Fruit fly (Drosophila melanogaster) whole organism, prepupa: ENCODE data around the gene CG11791.
A peak's percentile ranks its signal among the peaks of the same experiment; 100 is the strongest.

Experiments
- Blimp-1 ChIP-seq: fragments of 200-800 bp; sonication (Bioruptor generic); optimal IDR thresholded peaks from 3 replicates; lab custom pipeline; 2017; ENCODE audit warnings: missing biosample characterization, missing genetic modification characterization, mild to moderate bottlenecking, moderate library complexity, missing genetic modification reagents
- CG10669 ChIP-seq: fragments of 200-800 bp; sonication (Bioruptor generic); optimal IDR thresholded peaks from 3 replicates; lab custom pipeline; 2018; ENCODE audit warnings: missing biosample characterization, mild to moderate bottlenecking, missing genetic modification characterization, moderate library complexity
- CG11294 ChIP-seq: fragments of 200-800 bp; sonication (Bioruptor generic); IDR thresholded peaks from 2 replicates; pipeline ENCODE4 v1.3.6; 2022; ENCODE audit warnings: missing biosample characterization, missing genetic modification characterization
- CG11762 ChIP-seq: fragments of 200-800 bp; sonication (Bioruptor generic); optimal IDR thresholded peaks from 3 replicates; lab custom pipeline; 2016; ENCODE audit warnings: missing biosample characterization, missing genetic modification characterization; ENCODE audit not compliant: insufficient read depth
- CG11902 ChIP-seq: fragments of 200-800 bp; sonication (Bioruptor generic); optimal IDR thresholded peaks from 3 replicates; lab custom pipeline; 2016; ENCODE audit warnings: missing biosample characterization, missing genetic modification characterization
- CG15336 ChIP-seq: fragments of 200-800 bp; sonication (Bioruptor generic); IDR thresholded peaks from 2 replicates; pipeline ENCODE4 v1.3.6; 2022; ENCODE audit warnings: missing biosample characterization, missing genetic modification characterization
- CG1621 ChIP-seq: fragments of 200-800 bp; sonication (Bioruptor generic); optimal IDR thresholded peaks from 3 replicates; lab custom pipeline; 2018; ENCODE audit warnings: missing biosample characterization, mild to moderate bottlenecking, missing genetic modification characterization
- CG16779 ChIP-seq: fragments of 200-800 bp; sonication (Bioruptor generic); optimal IDR thresholded peaks from 3 replicates; lab custom pipeline; 2017; ENCODE audit warnings: missing biosample characterization, mild to moderate bottlenecking, missing genetic modification characterization
- CG3032 ChIP-seq: fragments of 200-800 bp; optimal IDR thresholded peaks from 2 replicates; lab custom pipeline; 2019; ENCODE audit warnings: missing biosample characterization, mild to moderate bottlenecking, missing genetic modification characterization, moderate library complexity
- CG31627 ChIP-seq: fragments of 200-800 bp; sonication (Bioruptor generic); optimal IDR thresholded peaks from 3 replicates; lab custom pipeline; 2016; ENCODE audit warnings: missing biosample characterization, missing genetic modification characterization
- CG32006 ChIP-seq: fragments of 200-800 bp; sonication (Bioruptor generic); optimal IDR thresholded peaks from 3 replicates; lab custom pipeline; 2017; ENCODE audit warnings: missing biosample characterization, mild to moderate bottlenecking, missing genetic modification characterization
- CG34406 ChIP-seq: fragments of 200-800 bp; sonication (Bioruptor generic); optimal IDR thresholded peaks from 3 replicates; lab custom pipeline; 2016; ENCODE audit warnings: missing biosample characterization, missing genetic modification characterization
- CG4318 ChIP-seq: fragments of 200-800 bp; sonication (Bioruptor generic); optimal IDR thresholded peaks from 3 replicates; lab custom pipeline; 2017; ENCODE audit warnings: missing biosample characterization, mild to moderate bottlenecking, missing genetic modification characterization
- CG6163 ChIP-seq: fragments of 200-800 bp; sonication (Bioruptor generic); IDR thresholded peaks from 3 replicates; pipeline ENCODE4 v1.3.6; 2022; ENCODE audit warnings: missing biosample characterization, missing genetic modification characterization
- CG6276 ChIP-seq: fragments of 200-800 bp; sonication (Bioruptor generic); optimal IDR thresholded peaks from 2 replicates; lab custom pipeline; 2017; ENCODE audit warnings: missing biosample characterization, mild to moderate bottlenecking, missing genetic modification characterization
- CG6792 ChIP-seq: fragments of 200-800 bp; sonication (Bioruptor generic); optimal IDR thresholded peaks from 3 replicates; lab custom pipeline; 2016; ENCODE audit warnings: missing biosample characterization, missing genetic modification characterization
- CG6854 ChIP-seq: fragments of 200-800 bp; sonication (Bioruptor generic); optimal IDR thresholded peaks from 2 replicates; lab custom pipeline; 2017; ENCODE audit warnings: missing biosample characterization, mild to moderate bottlenecking, missing genetic modification characterization
- CG7368 ChIP-seq: fragments of 200-800 bp; sonication (Bioruptor generic); optimal IDR thresholded peaks from 3 replicates; lab custom pipeline; 2016; ENCODE audit warnings: missing biosample characterization, missing genetic modification characterization
- CG8119 ChIP-seq: fragments of 200-800 bp; sonication (Bioruptor generic); IDR thresholded peaks from 3 replicates; pipeline ENCODE4 v1.3.6; 2022; ENCODE audit warnings: missing biosample characterization, missing genetic modification characterization
- CG8319 ChIP-seq: fragments of 200-800 bp; sonication (Bioruptor generic); optimal IDR thresholded peaks from 3 replicates; lab custom pipeline; 2016; ENCODE audit warnings: missing biosample characterization, missing genetic modification characterization
- CG9139 ChIP-seq: fragments of 200-800 bp; sonication (Bioruptor generic); optimal IDR thresholded peaks from 3 replicates; lab custom pipeline; 2017; ENCODE audit warnings: missing biosample characterization, mild to moderate bottlenecking, missing genetic modification characterization
- Eip75B ChIP-seq: fragments of 200-800 bp; sonication (Bioruptor generic); optimal IDR thresholded peaks from 3 replicates; lab custom pipeline; 2016; ENCODE audit warnings: missing biosample characterization, missing genetic modification characterization
- Eip78C ChIP-seq: fragments of 200-800 bp; sonication (Bioruptor generic); peaks from one replicate; lab custom pipeline; 2016; ENCODE audit warnings: missing biosample characterization, missing genetic modification characterization
- Eip93F ChIP-seq: fragments of 200-800 bp; sonication (Bioruptor generic); optimal IDR thresholded peaks from 2 replicates; lab custom pipeline; 2016; ENCODE audit warnings: missing biosample characterization, mild to moderate bottlenecking, missing genetic modification characterization
- Ets21C ChIP-seq: fragments of 200-800 bp; sonication (Bioruptor generic); optimal IDR thresholded peaks from 3 replicates; lab custom pipeline; 2016; ENCODE audit warnings: missing biosample characterization, missing genetic modification characterization
- Ets96B ChIP-seq: fragments of 200-800 bp; optimal IDR thresholded peaks from 2 replicates; lab custom pipeline; 2019; ENCODE audit warnings: missing biosample characterization, mild to moderate bottlenecking, missing genetic modification characterization, moderate library complexity
- Hr39 ChIP-seq: fragments of 200-800 bp; sonication (Bioruptor generic); optimal IDR thresholded peaks from 2 replicates; lab custom pipeline; 2016; ENCODE audit warnings: missing biosample characterization, missing genetic modification characterization
- Hr4 ChIP-seq: fragments of 200-800 bp; sonication (Bioruptor generic); optimal IDR thresholded peaks from 3 replicates; lab custom pipeline; 2016; ENCODE audit warnings: missing biosample characterization, missing genetic modification characterization
- Met ChIP-seq: fragments of 200-800 bp; sonication (Bioruptor generic); optimal IDR thresholded peaks from 3 replicates; lab custom pipeline; 2016; ENCODE audit warnings: missing biosample characterization, missing genetic modification characterization
- OdsH ChIP-seq: fragments of 200-800 bp; sonication (Bioruptor generic); optimal IDR thresholded peaks from 3 replicates; lab custom pipeline; 2016; ENCODE audit warnings: missing biosample characterization, missing genetic modification characterization
- Smox ChIP-seq: fragments of 200-800 bp; sonication (Bioruptor generic); optimal IDR thresholded peaks from 3 replicates; lab custom pipeline; 2016; ENCODE audit warnings: missing biosample characterization, missing genetic modification characterization
- Sox102F ChIP-seq: fragments of 200-800 bp; sonication (Bioruptor generic); optimal IDR thresholded peaks from 2 replicates; lab custom pipeline; 2016; ENCODE audit warnings: missing biosample characterization, mild to moderate bottlenecking, missing genetic modification characterization
- Sox14 ChIP-seq: fragments of 200-800 bp; sonication (Bioruptor generic); optimal IDR thresholded peaks from 3 replicates; lab custom pipeline; 2016; ENCODE audit warnings: missing biosample characterization, missing genetic modification characterization
- Sox15 ChIP-seq: fragments of 200-800 bp; sonication (Bioruptor generic); optimal IDR thresholded peaks from 3 replicates; lab custom pipeline; 2016; ENCODE audit warnings: missing biosample characterization, missing genetic modification characterization
- acj6 ChIP-seq: fragments of 200-800 bp; sonication (Bioruptor generic); optimal IDR thresholded peaks from 3 replicates; lab custom pipeline; 2016; ENCODE audit warnings: missing biosample characterization, missing genetic modification characterization
- cyc ChIP-seq: fragments of 200-800 bp; sonication (Bioruptor generic); optimal IDR thresholded peaks from 3 replicates; lab custom pipeline; 2016; ENCODE audit warnings: missing biosample characterization, missing genetic modification characterization
- dac ChIP-seq: fragments of 200-800 bp; sonication (Bioruptor generic); optimal IDR thresholded peaks from 2 replicates; lab custom pipeline; 2017; ENCODE audit warnings: missing biosample characterization, mild to moderate bottlenecking, missing genetic modification characterization
- dsx ChIP-seq: fragments of 200-800 bp; optimal IDR thresholded peaks from 3 replicates; lab custom pipeline; 2019; ENCODE audit warnings: missing biosample characterization, mild to moderate bottlenecking, missing genetic modification characterization, moderate library complexity; ENCODE audit not compliant: poor library complexity, severe bottlenecking
- eg ChIP-seq: fragments of 200-800 bp; sonication (Bioruptor generic); IDR thresholded peaks from 3 replicates; pipeline ENCODE4 v1.3.6; 2022; ENCODE audit warnings: missing biosample characterization, missing genetic modification characterization
- esn ChIP-seq: fragments of 200-800 bp; sonication (Bioruptor generic); optimal IDR thresholded peaks from 2 replicates; lab custom pipeline; 2016; ENCODE audit warnings: missing biosample characterization, mild to moderate bottlenecking, missing genetic modification characterization, moderate library complexity
- fd85E ChIP-seq: fragments of 200-800 bp; sonication (Bioruptor generic); optimal IDR thresholded peaks from 3 replicates; lab custom pipeline; 2016; ENCODE audit warnings: missing biosample characterization, missing genetic modification characterization
- fkh ChIP-seq: fragments of 200-800 bp; sonication (Bioruptor generic); optimal IDR thresholded peaks from 3 replicates; lab custom pipeline; 2017; ENCODE audit warnings: missing biosample characterization, mild to moderate bottlenecking, missing genetic modification characterization, moderate library complexity
- lz ChIP-seq: fragments of 200-800 bp; sonication (Bioruptor generic); optimal IDR thresholded peaks from 3 replicates; lab custom pipeline; 2016; ENCODE audit warnings: missing biosample characterization, missing genetic modification characterization
- net ChIP-seq: fragments of 200-800 bp; sonication (Bioruptor generic); optimal IDR thresholded peaks from 3 replicates; lab custom pipeline; 2016; ENCODE audit warnings: missing biosample characterization, missing genetic modification characterization
- pdm3 ChIP-seq: fragments of 200-800 bp; sonication (Bioruptor generic); optimal IDR thresholded peaks from 3 replicates; lab custom pipeline; 2016; ENCODE audit warnings: missing biosample characterization, missing genetic modification characterization
- salr ChIP-seq, 2 experiments: fragments of 200-800 bp; sonication (Bioruptor generic); optimal IDR thresholded peaks; 3 replicates each; lab custom pipeline; 2016 to 2018; ENCODE audit warnings: missing biosample characterization in 2 of 2, missing genetic modification characterization in 2 of 2, mild to moderate bottlenecking in 1 of 2
- spab ChIP-seq: fragments of 200-800 bp; sonication (Bioruptor generic); optimal IDR thresholded peaks from 2 replicates; lab custom pipeline; 2017; ENCODE audit warnings: missing biosample characterization, mild to moderate bottlenecking, missing genetic modification characterization, missing genetic modification reagents
- ss ChIP-seq, 2 experiments: fragments of 200-800 bp; sonication (Bioruptor generic); optimal IDR thresholded peaks; 2 replicates in 1 of 2; 3 replicates in 1 of 2; lab custom pipeline; 2017 to 2018; ENCODE audit warnings: mild to moderate bottlenecking in 2 of 2, missing biosample characterization in 2 of 2, missing genetic modification characterization in 2 of 2, moderate library complexity in 1 of 2
- svp ChIP-seq: fragments of 200-800 bp; sonication (Bioruptor generic); peaks from one replicate; lab custom pipeline; 2016; ENCODE audit warnings: missing biosample characterization, missing genetic modification characterization
- topi ChIP-seq: fragments of 200-800 bp; sonication (Bioruptor generic); optimal IDR thresholded peaks from 3 replicates; lab custom pipeline; 2016; ENCODE audit warnings: missing biosample characterization, missing genetic modification characterization
- vri ChIP-seq: fragments of 200-800 bp; sonication (Bioruptor generic); optimal IDR thresholded peaks from 3 replicates; lab custom pipeline; 2016; ENCODE audit warnings: missing biosample characterization, mild to moderate bottlenecking, missing genetic modification characterization

The CG11791 gene

dm6 chr3R:25024895-25025557 is 24.4 kb upstream of the CG11791 start, which contains the start of the genes EMC6 and Hr96:
EMC6 (minus strand) TSS chr3R:25025017.
Hr96 (plus strand) TSS chr3R:25025235.
- TF ChIP-seq cyc (GFP tag; lab: Kevin White, UChicago) (peak; percentile 94), CG8319 (peak; percentile 87), CG11762 (peak; percentile 87), pdm3 (GFP tag; lab: Kevin White, UChicago) (peak; percentile 95), svp (peak; percentile 98), eg (GFP tag; lab: Robert Waterston, UW) (peak; percentile 94), acj6 (GFP tag; lab: Kevin White, UChicago) (peak; percentile 94), CG10669 (peak; percentile 87), CG6854 (GFP tag; lab: Kevin White, UChicago) (peak; percentile 73), vri (no peak), CG4318 (GFP tag; lab: Kevin White, UChicago) (no peak), Eip78C (GFP tag; lab: Kevin White, UChicago) (peak; percentile 97), CG11294 (GFP tag; lab: Robert Waterston, UW) (peak; percentile 89), fd85E (peak; percentile 62), Hr39 (GFP tag; lab: Kevin White, UChicago) (peak; percentile 92), CG34406 (GFP tag; lab: Kevin White, UChicago) (peak; percentile 88), CG3032 (tag; lab: Kevin White, UChicago) (peak; percentile 90), CG6163 (GFP tag; lab: Robert Waterston, UW) (peak; percentile 96), Eip75B (peak; percentile 93), dsx (GFP tag; lab: Kevin White, UChicago) (peak; percentile 81), CG8119 (GFP tag; lab: Robert Waterston, UW) (peak; percentile 84), Sox102F (GFP tag; lab: Kevin White, UChicago) (peak; percentile 93), spab (GFP tag; lab: Kevin White, UChicago) (peak; percentile 75), Ets21C (GFP tag; lab: Kevin White, UChicago) (peak; percentile 90), Met (GFP tag; lab: Kevin White, UChicago) (peak; percentile 93), dac (GFP tag; lab: Kevin White, UChicago) (peak; percentile 77), Ets96B (tag; lab: Kevin White, UChicago) (peak; percentile 84), CG11902 (peak; percentile 85), CG16779 (tag; lab: Kevin White, UChicago) (peak; percentile 79), Blimp-1 (GFP tag; lab: Kevin White, UChicago) (peak; percentile 62), fkh (no peak), CG31627 (GFP tag; lab: Kevin White, UChicago) (peak; percentile 93), CG6276 (GFP tag; lab: Kevin White, UChicago) (no peak), CG1621 (tag; lab: Kevin White, UChicago) (peak; percentile 97), salr (GFP tag; optimal IDR thresholded peaks at IDR 0.05; lab: Kevin White, UChicago) (peak in 1 of 2 experiments; percentile 89), topi (GFP tag; lab: Kevin White, UChicago) (peak; percentile 91), esn (GFP tag; lab: Kevin White, UChicago) (peak; percentile 95), Eip93F (GFP tag; lab: Kevin White, UChicago) (peak; percentile 83), CG15336 (GFP tag; lab: Robert Waterston, UW) (peak; percentile 84), OdsH (GFP tag; lab: Kevin White, UChicago) (peak; percentile 94), CG32006 (GFP tag; lab: Kevin White, UChicago) (no peak), CG6792 (peak; percentile 88), CG9139 (no peak), Hr4 (peak; percentile 94), CG7368 (GFP tag; lab: Kevin White, UChicago) (peak; percentile 85), ss (GFP tag; optimal IDR thresholded peaks at IDR 0.05; lab: Kevin White, UChicago) (peak in 1 of 2 experiments; percentile 84), Sox15 (GFP tag; lab: Kevin White, UChicago) (peak; percentile 87), net (peak; percentile 90), lz (GFP tag; lab: Kevin White, UChicago) (peak; percentile 94), Smox (peak; percentile 91), Sox14 (GFP tag; lab: Kevin White, UChicago) (peak; percentile 93)
